Fruit fly (Drosophila melanogaster) whole organism, embryonic: Measurements from ENCODE around the gene Syx18.

Source experiments
- BEAF-32 ChIP-seq: fragments of 200-800 bp; sonication (Bioruptor generic); optimal IDR thresholded peaks from 3 replicates; lab custom pipeline; 2017; ENCODE audit warnings: missing biosample characterization, missing genetic modification characterization, mild to moderate bottlenecking, moderate library complexity, missing genetic modification reagents
- CG10209 ChIP-seq: fragments of 200-800 bp; sonication (Bioruptor generic); optimal IDR thresholded peaks from 3 replicates; lab custom pipeline; 2017; ENCODE audit warnings: missing biosample characterization, mild to moderate bottlenecking, missing genetic modification characterization, missing genetic modification reagents
- CG10366 ChIP-seq: fragments of 200-800 bp; sonication (Bioruptor generic); IDR thresholded peaks from 2 replicates; pipeline ENCODE4 v1.3.6; 2022; ENCODE audit warnings: missing biosample characterization, missing genetic modification characterization
- CG10654 ChIP-seq: fragments of 200-800 bp; sonication (Bioruptor generic); optimal IDR thresholded peaks from 2 replicates; lab custom pipeline; 2016; ENCODE audit warnings: missing biosample characterization, missing genetic modification characterization
- CG11696 ChIP-seq: fragments of 200-800 bp; sonication (Bioruptor generic); IDR thresholded peaks from 2 replicates; pipeline ENCODE4 v1.3.6; 2022; ENCODE audit warnings: missing biosample characterization, missing genetic modification characterization
- CG12071 ChIP-seq: fragments of 200-800 bp; sonication (Bioruptor generic); optimal IDR thresholded peaks from 3 replicates; lab custom pipeline; 2018; ENCODE audit warnings: missing biosample characterization, mild to moderate bottlenecking, missing genetic modification characterization
- CG12659 ChIP-seq: fragments of 200-800 bp; sonication (Bioruptor generic); optimal IDR thresholded peaks from 3 replicates; lab custom pipeline; 2017; ENCODE audit warnings: mild to moderate bottlenecking, missing biosample characterization, missing genetic modification reagents, missing genetic modification characterization
- CG14667 ChIP-seq: fragments of 200-800 bp; sonication (Bioruptor generic); IDR thresholded peaks from 2 replicates; pipeline ENCODE4 v1.3.6; 2022; ENCODE audit warnings: missing biosample characterization, missing genetic modification characterization
- CG14965 ChIP-seq: fragments of 200-800 bp; sonication (Bioruptor generic); optimal IDR thresholded peaks from 2 replicates; lab custom pipeline; 2016; ENCODE audit warnings: missing biosample characterization, missing genetic modification characterization, borderline replicate concordance
- CG15011 ChIP-seq: fragments of 200-800 bp; sonication (Bioruptor generic); optimal IDR thresholded peaks from 3 replicates; lab custom pipeline; 2018; ENCODE audit warnings: missing biosample characterization, mild to moderate bottlenecking, missing genetic modification characterization
- CG16863 ChIP-seq: fragments of 200-800 bp; sonication (Bioruptor generic); optimal IDR thresholded peaks from 3 replicates; lab custom pipeline; 2016; ENCODE audit warnings: missing biosample characterization, missing genetic modification characterization
- CG30431 ChIP-seq: fragments of 200-800 bp; sonication (Bioruptor generic); optimal IDR thresholded peaks from 2 replicates; lab custom pipeline; 2017; ENCODE audit warnings: missing biosample characterization, missing genetic modification characterization
- CG3407 ChIP-seq: fragments of 200-800 bp; sonication (Bioruptor generic); optimal IDR thresholded peaks from 2 replicates; lab custom pipeline; 2018; ENCODE audit warnings: missing biosample characterization, mild to moderate bottlenecking, missing genetic modification characterization
- CG4854 ChIP-seq: fragments of 200-800 bp; sonication (Bioruptor generic); optimal IDR thresholded peaks from 2 replicates; lab custom pipeline; 2016; ENCODE audit warnings: missing biosample characterization, missing genetic modification characterization, inconsistent platforms
- CG5953 ChIP-seq: fragments of 200-800 bp; sonication (Bioruptor generic); IDR thresholded peaks from 2 replicates; pipeline ENCODE4 v1.3.6; 2022; ENCODE audit warnings: missing biosample characterization, missing genetic modification characterization
- CG6683 ChIP-seq: fragments of 200-800 bp; sonication (Bioruptor generic); optimal IDR thresholded peaks from 2 replicates; lab custom pipeline; 2017; ENCODE audit warnings: missing biosample characterization, mild to moderate bottlenecking, missing genetic modification characterization, missing genetic modification reagents
- CG7271 ChIP-seq: fragments of 200-800 bp; sonication (Bioruptor generic); optimal IDR thresholded peaks from 2 replicates; lab custom pipeline; 2018; ENCODE audit warnings: missing biosample characterization, mild to moderate bottlenecking, missing genetic modification characterization, moderate library complexity
- CG7745 ChIP-seq: fragments of 200-800 bp; sonication (Bioruptor generic); optimal IDR thresholded peaks from 2 replicates; lab custom pipeline; 2018; ENCODE audit warnings: missing biosample characterization, mild to moderate bottlenecking, missing genetic modification characterization, moderate library complexity
- CG8388 ChIP-seq: fragments of 200-800 bp; sonication (Bioruptor generic); optimal IDR thresholded peaks from 2 replicates; lab custom pipeline; 2019; ENCODE audit warnings: missing biosample characterization, mild to moderate bottlenecking, missing genetic modification characterization, moderate library complexity
- Dll ChIP-seq: fragments of 200-800 bp; sonication (Bioruptor generic); IDR thresholded peaks from 4 replicates; pipeline ENCODE4 v1.3.6; 2022; ENCODE audit warnings: missing biosample characterization, missing genetic modification characterization; ENCODE audit not compliant: partially characterized antibody
- Elba2 ChIP-seq: fragments of 200-800 bp; sonication (Bioruptor generic); optimal IDR thresholded peaks from 3 replicates; lab custom pipeline; 2016; ENCODE audit warnings: missing biosample characterization, missing genetic modification characterization
- Ets65A ChIP-seq: fragments of 200-800 bp; sonication (Bioruptor generic); peaks from one replicate; lab custom pipeline; 2016; ENCODE audit warnings: missing biosample characterization, missing genetic modification characterization
- Fer2 ChIP-seq: fragments of 200-800 bp; sonication (Bioruptor generic); optimal IDR thresholded peaks from 2 replicates; lab custom pipeline; 2018; ENCODE audit warnings: missing biosample characterization, mild to moderate bottlenecking, missing genetic modification characterization, moderate library complexity
- Hr39 ChIP-seq: fragments of >200 bp; optimal IDR thresholded peaks from 2 replicates; lab custom pipeline; 2017
- Hr78 ChIP-seq, 2 experiments: fragments of 200-800 bp in 1 of 2; fragments of >200 bp in 1 of 2; sonication (Bioruptor generic) in 1 of 2; optimal IDR thresholded peaks; 2 replicates each; lab custom pipeline; 2017 to 2019; ENCODE audit warnings: missing biosample characterization in 2 of 2, missing genetic modification characterization in 2 of 2, mild to moderate bottlenecking in 1 of 2, moderate library complexity in 1 of 2
- Nf-YB ChIP-seq: fragments of 200-800 bp; sonication (Bioruptor generic); optimal IDR thresholded peaks from 3 replicates; lab custom pipeline; 2019; ENCODE audit warnings: missing biosample characterization, mild to moderate bottlenecking, missing genetic modification characterization, moderate library complexity
- Rx ChIP-seq: fragments of 200-800 bp; sonication (Bioruptor generic); IDR thresholded peaks from 2 replicates; pipeline ENCODE4 v1.3.6; 2022; ENCODE audit warnings: missing biosample characterization, missing genetic modification characterization
- Xbp1 ChIP-seq: fragments of 200-800 bp; sonication (Bioruptor generic); optimal IDR thresholded peaks from 3 replicates; lab custom pipeline; 2016; ENCODE audit warnings: missing biosample characterization, mild to moderate bottlenecking, missing genetic modification characterization
- Xrp1 ChIP-seq: fragments of 200-800 bp; sonication (Bioruptor generic); IDR thresholded peaks from 2 replicates; pipeline ENCODE4 v1.3.6; 2022; ENCODE audit warnings: missing biosample characterization, missing genetic modification characterization
- ac ChIP-seq: fragments of 200-800 bp; sonication (Bioruptor generic); optimal IDR thresholded peaks from 3 replicates; lab custom pipeline; 2017; ENCODE audit warnings: missing biosample characterization, mild to moderate bottlenecking, missing genetic modification characterization
- aop ChIP-seq: fragments of 200-800 bp; sonication (Bioruptor generic); IDR thresholded peaks from 2 replicates; pipeline ENCODE4 v1.3.6; 2022; ENCODE audit warnings: missing biosample characterization, missing genetic modification characterization
- ash1 ChIP-seq: fragments of 200-800 bp; sonication (Bioruptor generic); optimal IDR thresholded peaks from 2 replicates; lab custom pipeline; 2018; ENCODE audit warnings: missing biosample characterization, mild to moderate bottlenecking, missing genetic modification characterization
- bab2 ChIP-seq: fragments of 200-800 bp; sonication (Bioruptor generic); optimal IDR thresholded peaks from 2 replicates; lab custom pipeline; 2016; ENCODE audit warnings: missing biosample characterization, missing genetic modification characterization
- bsh ChIP-seq, 2 experiments: fragments of 200-800 bp; sonication (Bioruptor generic); optimal IDR thresholded peaks; 2 replicates each; lab custom pipeline; 2017 to 2018; ENCODE audit warnings: mild to moderate bottlenecking in 2 of 2, missing biosample characterization in 2 of 2, missing genetic modification characterization in 2 of 2, moderate library complexity in 1 of 2
- caup ChIP-seq: fragments of 200-800 bp; sonication (Bioruptor generic); optimal IDR thresholded peaks from 3 replicates; lab custom pipeline; 2017; ENCODE audit warnings: missing biosample characterization, mild to moderate bottlenecking, missing genetic modification characterization, moderate library complexity; ENCODE audit not compliant: severe bottlenecking
- chif ChIP-seq, 2 experiments: fragments of 200-800 bp; sonication (Bioruptor generic); optimal IDR thresholded peaks; 3 replicates each; lab custom pipeline; 2016; ENCODE audit warnings: missing biosample characterization in 2 of 2, missing genetic modification characterization in 2 of 2
- corto ChIP-seq: fragments of 200-800 bp; sonication (Bioruptor generic); optimal IDR thresholded peaks from 2 replicates; lab custom pipeline; 2016; ENCODE audit warnings: missing biosample characterization, mild to moderate bottlenecking, missing genetic modification characterization, moderate library complexity
- croc ChIP-seq: fragments of 200-800 bp; sonication (Bioruptor generic); conservative IDR thresholded peaks from 3 replicates; pipeline ENCODE4 v1.3.6; 2022; ENCODE audit warnings: missing biosample characterization, missing genetic modification characterization
- da ChIP-seq: fragments of 200-800 bp; sonication (Bioruptor generic); optimal IDR thresholded peaks from 2 replicates; lab custom pipeline; 2016; ENCODE audit warnings: missing biosample characterization, missing genetic modification characterization
- dmrt11E ChIP-seq: fragments of 200-800 bp; sonication (Bioruptor generic); optimal IDR thresholded peaks from 3 replicates; lab custom pipeline; 2018; ENCODE audit warnings: missing biosample characterization, mild to moderate bottlenecking, missing genetic modification characterization, moderate library complexity
- dpn ChIP-seq, 2 experiments: fragments of 200-800 bp; sonication (Bioruptor generic); optimal IDR thresholded peaks; 3 replicates each; lab custom pipeline; 2016; ENCODE audit warnings: missing biosample characterization in 2 of 2, missing genetic modification characterization in 2 of 2
- gem ChIP-seq: fragments of 200-800 bp; sonication (Bioruptor generic); optimal IDR thresholded peaks from 2 replicates; lab custom pipeline; 2019; ENCODE audit warnings: missing biosample characterization, mild to moderate bottlenecking, missing genetic modification characterization, moderate library complexity
- mld ChIP-seq: fragments of 200-800 bp; sonication (Bioruptor generic); IDR thresholded peaks from 3 replicates; pipeline ENCODE4 v1.3.6; 2022; ENCODE audit warnings: missing biosample characterization, missing genetic modification characterization; ENCODE audit not compliant: partially characterized antibody
- nerfin-1 ChIP-seq: fragments of 200-800 bp; sonication (Bioruptor generic); optimal IDR thresholded peaks from 3 replicates; lab custom pipeline; 2019; ENCODE audit warnings: missing biosample characterization, mild to moderate bottlenecking, missing genetic modification characterization, moderate library complexity
- oc ChIP-seq: fragments of 200-800 bp; sonication (Bioruptor generic); optimal IDR thresholded peaks from 2 replicates; lab custom pipeline; 2018; ENCODE audit warnings: missing biosample characterization, mild to moderate bottlenecking, missing genetic modification characterization, moderate library complexity
- odd ChIP-seq: fragments of 200-800 bp; sonication (Bioruptor generic); optimal IDR thresholded peaks from 2 replicates; lab custom pipeline; 2017; ENCODE audit warnings: missing biosample characterization, mild to moderate bottlenecking, missing genetic modification characterization
- psq ChIP-seq: fragments of 200-800 bp; sonication (Bioruptor generic); optimal IDR thresholded peaks from 2 replicates; lab custom pipeline; 2017; ENCODE audit warnings: missing biosample characterization, missing genetic modification characterization
- row ChIP-seq: fragments of 200-800 bp; sonication (Bioruptor generic); IDR thresholded peaks from 3 replicates; pipeline ENCODE4 v1.3.6; 2022; ENCODE audit warnings: missing biosample characterization, missing genetic modification characterization
- yki ChIP-seq: fragments of >200 bp; optimal IDR thresholded peaks from 3 replicates; lab custom pipeline; 2018
- z ChIP-seq: fragments of 200-800 bp; sonication (Bioruptor generic); IDR thresholded peaks from 3 replicates; pipeline ENCODE4 v1.3.6; 2022; ENCODE audit warnings: missing biosample characterization, missing genetic modification characterization

The Syx18 gene

dm6 chr3R:24659173-24659846 is 33.9 kb upstream of the Syx18 start, which contains the start of gene CG31126 (continued):
- TF ChIP-seq mld, result no peak
- no peak for TF ChIP-seq caup (GFP tag; lab: Kevin White, UChicago)
- TF ChIP-seq Rx (GFP tag; lab: Robert Waterston, UW), result no peak
- TF ChIP-seq CG4854, result no peak
- no peak for TF ChIP-seq CG30431 (GFP tag; lab: Kevin White, UChicago)
- peak; percentile 48 for TF ChIP-seq BEAF-32 (GFP tag; lab: Kevin White, UChicago)
- no peak for TF ChIP-seq CG7271
- no peak for TF ChIP-seq CG10366 (GFP tag; lab: Robert Waterston, UW)
- no peak for TF ChIP-seq CG16863 (GFP tag; lab: Kevin White, UChicago)
- TF ChIP-seq CG7745, result no peak
- TF ChIP-seq yki (lab: Kevin White, UChicago), result no peak
- no peak for TF ChIP-seq ac (GFP tag; lab: Kevin White, UChicago)
- no peak for TF ChIP-seq CG15011 (GFP tag; lab: Kevin White, UChicago)
- no peak for TF ChIP-seq nerfin-1 (tag; lab: Kevin White, UChicago)
- no peak for TF ChIP-seq Fer2 (tag; lab: Kevin White, UChicago)
- no peak for TF ChIP-seq Nf-YB (GFP tag; lab: Kevin White, UChicago)
- no peak for TF ChIP-seq bab2 (GFP tag; lab: Kevin White, UChicago)
- no peak for TF ChIP-seq dpn (GFP tag; optimal IDR thresholded peaks at IDR 0.05; lab: Kevin White, UChicago)
- peak; percentile 70 for TF ChIP-seq Dll
- TF ChIP-seq CG5953 (GFP tag; lab: Robert Waterston, UW), result no peak
- TF ChIP-seq CG12071 (GFP tag; lab: Kevin White, UChicago), result no peak
- no peak for TF ChIP-seq CG14965 (GFP tag; lab: Kevin White, UChicago)
- TF ChIP-seq CG8388 (GFP tag; lab: Kevin White, UChicago), result peak; percentile 92
- peak; percentile 16; the same call in 1 of the 3 replicates for TF ChIP-seq row (GFP tag; lab: Robert Waterston, UW)
- TF ChIP-seq bsh (GFP tag; optimal IDR thresholded peaks at IDR 0.05; lab: Kevin White, UChicago), result no peak
- TF ChIP-seq Xrp1 (GFP tag; lab: Robert Waterston, UW), result no peak
- TF ChIP-seq Xbp1 (GFP tag; lab: Kevin White, UChicago), result no peak
- TF ChIP-seq Hr78 (GFP tag; optimal IDR thresholded peaks at IDR 0.05; lab: Kevin White, UChicago), result no peak
- no peak for TF ChIP-seq CG3407 (GFP tag; lab: Kevin White, UChicago)
- no peak for TF ChIP-seq CG10654
- TF ChIP-seq Hr39 (lab: Kevin White, UChicago), result no peak
- no peak for TF ChIP-seq Ets65A
- TF ChIP-seq Elba2 (GFP tag; lab: Kevin White, UChicago), result no peak
- TF ChIP-seq CG11696 (GFP tag; lab: Robert Waterston, UW), result no peak
- TF ChIP-seq odd (GFP tag; lab: Kevin White, UChicago), result no peak
- no peak for TF ChIP-seq gem (tag; lab: Kevin White, UChicago)
- no peak for TF ChIP-seq psq (GFP tag; lab: Kevin White, UChicago)
- no peak for TF ChIP-seq ash1 (GFP tag; lab: Kevin White, UChicago)
- no peak for TF ChIP-seq CG10209
- TF ChIP-seq aop (GFP tag; lab: Robert Waterston, UW), result no peak
- TF ChIP-seq dmrt11E (tag; lab: Kevin White, UChicago), result no peak
- no peak for TF ChIP-seq CG14667 (GFP tag; lab: Robert Waterston, UW)
- no peak for TF ChIP-seq chif (GFP tag; optimal IDR thresholded peaks at IDR 0.05; lab: Kevin White, UChicago)
- TF ChIP-seq croc (GFP tag; lab: Robert Waterston, UW), result no peak
- TF ChIP-seq z (GFP tag; lab: Robert Waterston, UW), result no peak
- TF ChIP-seq CG12659, result peak; percentile 25
- TF ChIP-seq oc, result no peak
- TF ChIP-seq CG6683 (GFP tag; lab: Kevin White, UChicago), result no peak
- TF ChIP-seq da (GFP tag; lab: Kevin White, UChicago), result no peak
- TF ChIP-seq corto (GFP tag; lab: Kevin White, UChicago), result no peak
